Fruit fly (Drosophila melanogaster): Measurements from ENCODE around the gene CalpC.
A peak's percentile ranks its signal among the peaks of the same experiment; 100 is the strongest.

CalpC gene

dm6 chrX:16285186-16285585, 40.4 kb upstream of the CalpC start (continued):
- 0 out of 2 replicates have a peak, but pooled peaks have one; percentile 25 for TF ChIP-seq Rfx (GFP tag; IDR thresholded peaks at IDR 0.05)
- TF ChIP-seq Med (GFP tag): peak; percentile 76
- no peak for TF ChIP-seq CG17612 (GFP tag; IDR thresholded peaks at IDR 0.05)
- TF ChIP-seq caup (GFP tag; optimal IDR thresholded peaks at IDR 0.05; ENCODE audit: severe bottlenecking): peak; percentile 4
- TF ChIP-seq Ravus (GFP tag; IDR thresholded peaks at IDR 0.05): no peak
- peak; percentile 51 for TF ChIP-seq CG11504 (tag; optimal IDR thresholded peaks at IDR 0.05)
- TF ChIP-seq gem (tag; optimal IDR thresholded peaks at IDR 0.05): peak; percentile 65
- TF ChIP-seq CG13424 (tag; optimal IDR thresholded peaks at IDR 0.05): peak; percentile 37
- no peak for TF ChIP-seq chif (GFP tag; optimal IDR thresholded peaks at IDR 0.05)
- TF ChIP-seq CG17829 (tag; optimal IDR thresholded peaks at IDR 0.05): peak; percentile 14
- no peak for TF ChIP-seq p53 (GFP tag; optimal IDR thresholded peaks at IDR 0.05)
- TF ChIP-seq D19A (tag; optimal IDR thresholded peaks at IDR 0.05): peak; percentile 25
- no peak for TF ChIP-seq pfk (GFP tag; optimal IDR thresholded peaks at IDR 0.05)
- TF ChIP-seq bowl (GFP tag; IDR thresholded peaks at IDR 0.05): no peak
- TF ChIP-seq CG17359 (tag; optimal IDR thresholded peaks at IDR 0.05): peak; percentile 20
- TF ChIP-seq Aef1 (GFP tag; IDR thresholded peaks at IDR 0.05): no peak
- peak; percentile 24 for TF ChIP-seq Meics (GFP tag; optimal IDR thresholded peaks at IDR 0.05)
- TF ChIP-seq B-H1 (GFP tag; IDR thresholded peaks at IDR 0.05): 0 out of 3 replicates have a peak, but pooled peaks have one; percentile 15
- no peak for TF ChIP-seq CG12744 (GFP tag; optimal IDR thresholded peaks at IDR 0.05)
- TF ChIP-seq CG10565 (GFP tag; optimal IDR thresholded peaks at IDR 0.05): no peak
- TF ChIP-seq CG2120 (GFP tag; optimal IDR thresholded peaks at IDR 0.05): peak; percentile 39
- TF ChIP-seq pan (optimal IDR thresholded peaks at IDR 0.05): no peak
- TF ChIP-seq pan (GFP tag; optimal IDR thresholded peaks at IDR 0.05 in 1 of 2, IDR thresholded peaks at IDR 0.05 in 1 of 2): peak in 1 of 2 experiments; percentile 19
- peak; percentile 8 for TF ChIP-seq dmrt11E (tag; optimal IDR thresholded peaks at IDR 0.05)
- no peak for TF ChIP-seq CG4328 (GFP tag; optimal IDR thresholded peaks at IDR 0.05)
- TF ChIP-seq CG17385 (GFP tag; optimal IDR thresholded peaks at IDR 0.05): peak; percentile 29
- TF ChIP-seq sens (GFP tag): peak; percentile 70
- peak; percentile 6 for TF ChIP-seq CG12104 (GFP tag; optimal IDR thresholded peaks at IDR 0.05)
- no peak for TF ChIP-seq odd (GFP tag; optimal IDR thresholded peaks at IDR 0.05)
- peak; percentile 10 for TF ChIP-seq az2 (GFP tag; optimal IDR thresholded peaks at IDR 0.05)
- TF ChIP-seq so (GFP tag; IDR thresholded peaks at IDR 0.05): no peak
- TF ChIP-seq D19B (GFP tag; optimal IDR thresholded peaks at IDR 0.05): no peak
- TF ChIP-seq ab (GFP tag; optimal IDR thresholded peaks at IDR 0.05): no peak
- TF ChIP-seq ems (GFP tag; optimal IDR thresholded peaks at IDR 0.05): peak; percentile 2
- peak; percentile 32 for TF ChIP-seq CG4424 (GFP tag; optimal IDR thresholded peaks at IDR 0.05)
- peak; percentile 36 for TF ChIP-seq CG18262 (tag; optimal IDR thresholded peaks at IDR 0.05)
- TF ChIP-seq CG2678 (tag; optimal IDR thresholded peaks at IDR 0.05): peak; percentile 58
- no peak for TF ChIP-seq CG11085 (GFP tag; IDR thresholded peaks at IDR 0.05)
- 0 out of 2 replicates have a peak, but pooled peaks have one; percentile 28 for TF ChIP-seq ranshi (GFP tag; IDR thresholded peaks at IDR 0.05)
- TF ChIP-seq seq (GFP tag; IDR thresholded peaks at IDR 0.05): no peak
- 0 out of 2 replicates have a peak, but pooled peaks have one; percentile 9 for TF ChIP-seq esg (GFP tag; conservative IDR thresholded peaks at IDR 0.05)
- TF ChIP-seq CG7556 (GFP tag; optimal IDR thresholded peaks at IDR 0.05): peak; percentile 34
- TF ChIP-seq Max (GFP tag; optimal IDR thresholded peaks at IDR 0.05): no peak
- no peak for TF ChIP-seq Sox102F (GFP tag; optimal IDR thresholded peaks at IDR 0.05)
- TF ChIP-seq dysf (GFP tag; IDR thresholded peaks at IDR 0.05): 0 out of 3 replicates have a peak, but pooled peaks have one; percentile 13
- TF ChIP-seq Xbp1 (GFP tag; optimal IDR thresholded peaks at IDR 0.05): peak; percentile 17
- TF ChIP-seq sqz (GFP tag; optimal IDR thresholded peaks at IDR 0.05): no peak
- 0 out of 2 replicates have a peak, but pooled peaks have one; percentile 15 for TF ChIP-seq CG17328 (GFP tag; IDR thresholded peaks at IDR 0.05)
- TF ChIP-seq slbo (GFP tag; IDR thresholded peaks at IDR 0.05): peak; percentile 55
- no peak for TF ChIP-seq CG3065 (GFP tag; optimal IDR thresholded peaks at IDR 0.05)
- no peak for TF ChIP-seq CG3847 (GFP tag; IDR thresholded peaks at IDR 0.05)
- peak; percentile 36 for TF ChIP-seq PHDP (tag; optimal IDR thresholded peaks at IDR 0.05)
